Worm (Caenorhabditis elegans) whole organism, late embryonic: ENCODE data around the gene epg-6.

ENCODE experiments used
- ama-1 ChIP-seq: fragments of 150-350 bp; optimal IDR thresholded peaks from 2 replicates; lab custom pipeline; 2014
- elt-2 ChIP-seq: sonication (generic microtip); optimal IDR thresholded peaks from 2 replicates; lab custom pipeline; 2016; ENCODE audit warnings: missing genetic modification reagents, missing genetic modification characterization, missing compliant biosample characterization
- nhr-232 ChIP-seq: sonication (generic microtip); optimal IDR thresholded peaks from 2 replicates; lab custom pipeline; 2016; ENCODE audit warnings: missing genetic modification characterization, missing compliant biosample characterization
- sox-4 ChIP-seq: sonication (generic microtip); optimal IDR thresholded peaks from 2 replicates; lab custom pipeline; 2017; ENCODE audit warnings: mild to moderate bottlenecking, missing genetic modification characterization, inconsistent platforms, missing compliant biosample characterization
- tbx-2 ChIP-seq: sonication (generic microtip); optimal IDR thresholded peaks from 2 replicates; lab custom pipeline; 2016; ENCODE audit warnings: missing genetic modification characterization, missing compliant biosample characterization
- unc-86 ChIP-seq: sonication (generic microtip); optimal IDR thresholded peaks from 2 replicates; lab custom pipeline; 2016; ENCODE audit warnings: missing genetic modification characterization, missing compliant biosample characterization

DNA sequence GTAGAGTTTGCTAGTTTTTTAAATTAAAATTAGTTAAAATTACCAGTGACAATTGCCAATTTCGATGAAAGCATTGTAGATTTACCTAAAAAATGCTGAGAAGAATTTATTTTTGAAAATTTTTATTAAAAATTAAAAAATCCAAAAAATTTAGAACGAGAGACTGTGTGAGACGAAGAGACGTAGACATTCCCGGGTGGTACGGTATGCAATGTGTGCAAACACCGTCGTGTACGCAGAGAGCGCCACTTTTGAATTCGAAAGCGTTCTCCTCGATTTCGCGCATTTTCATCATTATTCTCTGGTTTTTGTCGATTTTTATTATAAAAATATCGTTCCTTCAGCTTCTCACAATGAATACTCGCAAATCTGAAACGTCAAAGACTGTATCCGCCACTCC lies 42.8 kb upstream of the epg-6 start, which contains the start of the genes dhs-11 and orc-1:
- TF ChIP-seq ama-1 (lab: Kevin White, UChicago) (no peak), tbx-2 (tag; lab: Kevin White, UChicago) (no peak), elt-2 (tag; lab: Kevin White, UChicago) (no peak), nhr-232 (tag; lab: Kevin White, UChicago) (no peak), unc-86 (tag; lab: Kevin White, UChicago) (no peak), sox-4 (tag; lab: Kevin White, UChicago) (no peak)
